Worm (Caenorhabditis elegans) whole organism, L4 larva: Measurements from ENCODE around the gene F41E6.17.
A peak's percentile ranks its signal among the peaks of the same experiment; 100 is the strongest.

Experiments
- F49E8.2 ChIP-seq: sonication (generic microtip); optimal IDR thresholded peaks from 2 replicates; lab custom pipeline; 2016; ENCODE audit warnings: missing compliant biosample characterization, mild to moderate bottlenecking, missing genetic modification characterization, borderline replicate concordance
- Y105C5A.15 ChIP-seq: fragments of 200-800 bp; sonication (Bioruptor generic); IDR thresholded peaks from 2 replicates; pipeline ENCODE4 v1.3.6; 2022; ENCODE audit warnings: missing genetic modification characterization, missing compliant biosample characterization
- Y75B8A.6 ChIP-seq: fragments of 200-800 bp; sonication (Bioruptor generic); IDR thresholded peaks from 2 replicates; pipeline ENCODE4 v1.3.6; 2022; ENCODE audit warnings: missing genetic modification reagents, missing genetic modification characterization, missing compliant biosample characterization
- ZK337.2 ChIP-seq: fragments of 200-800 bp; sonication (Bioruptor generic); IDR thresholded peaks from 2 replicates; pipeline ENCODE4 v1.3.6; 2022; ENCODE audit warnings: missing genetic modification reagents, missing genetic modification characterization, missing compliant biosample characterization
- ZK546.5 ChIP-seq, 2 experiments: sonication (generic microtip); optimal IDR thresholded peaks; 2 replicates each; lab custom pipeline; 2017; ENCODE audit warnings: missing biosample characterization in 2 of 2, missing genetic modification characterization in 2 of 2
- aha-1 ChIP-seq: fragments of 150-350 bp; peaks from one replicate; lab custom pipeline; 2014; ENCODE audit warnings: missing biosample characterization, missing genetic modification characterization
- attf-4 ChIP-seq: sonication (generic microtip); optimal IDR thresholded peaks from 3 replicates; lab custom pipeline; 2017; ENCODE audit warnings: missing biosample characterization, missing genetic modification characterization
- ceh-20 ChIP-seq: fragments of 200-800 bp; sonication (Bioruptor generic); IDR thresholded peaks from 2 replicates; pipeline ENCODE4 v1.3.6; 2022; ENCODE audit warnings: missing genetic modification reagents, missing genetic modification characterization, missing compliant biosample characterization
- ceh-44 ChIP-seq: fragments of 200-800 bp; sonication (Bioruptor generic); IDR thresholded peaks from 2 replicates; pipeline ENCODE4 v1.3.6; 2022; ENCODE audit warnings: missing genetic modification reagents, missing genetic modification characterization, missing compliant biosample characterization
- ceh-82 ChIP-seq: sonication (generic microtip); optimal IDR thresholded peaks from 2 replicates; lab custom pipeline; 2017; ENCODE audit warnings: missing biosample characterization, missing genetic modification characterization
- daf-12 ChIP-seq: fragments of 150-350 bp; optimal IDR thresholded peaks from 2 replicates; lab custom pipeline; 2014; ENCODE audit warnings: missing biosample characterization, missing genetic modification reagents, missing genetic modification characterization
- daf-16 ChIP-seq, 3 experiments: sonication (generic microtip); optimal IDR thresholded peaks; 2 replicates each; lab custom pipeline; 2016 to 2017; ENCODE audit warnings: missing genetic modification characterization in 3 of 3, missing genetic modification reagents in 3 of 3, mild to moderate bottlenecking in 2 of 3, missing compliant biosample characterization in 2 of 3, missing biosample characterization in 1 of 3, moderate library complexity in 1 of 3
- daf-19 ChIP-seq: fragments of 200-800 bp; sonication (Bioruptor generic); conservative IDR thresholded peaks from 2 replicates; pipeline ENCODE4 v1.3.6; 2022; ENCODE audit warnings: missing genetic modification characterization, missing compliant biosample characterization
- dmd-6 ChIP-seq: fragments of 200-800 bp; sonication (Bioruptor generic); IDR thresholded peaks from 2 replicates; pipeline ENCODE4 v1.3.6; 2022; ENCODE audit warnings: missing genetic modification reagents, missing genetic modification characterization, missing compliant biosample characterization
- dpl-1 ChIP-seq: fragments of 150-350 bp; optimal IDR thresholded peaks from 2 replicates; lab custom pipeline; 2014; ENCODE audit warnings: missing biosample characterization, missing genetic modification reagents, missing genetic modification characterization
- dve-1 ChIP-seq: sonication (generic microtip); optimal IDR thresholded peaks from 2 replicates; lab custom pipeline; 2017; ENCODE audit warnings: antibody characterized with exemption, mild to moderate bottlenecking, missing genetic modification characterization, missing compliant biosample characterization; ENCODE audit not compliant: insufficient read depth
- egl-43 ChIP-seq: fragments of 200-800 bp; sonication (Bioruptor generic); IDR thresholded peaks from 2 replicates; pipeline ENCODE4 v1.3.6; 2022; ENCODE audit warnings: missing genetic modification reagents, missing genetic modification characterization, missing compliant biosample characterization
- gei-8 ChIP-seq: fragments of 200-800 bp; sonication (Bioruptor generic); optimal IDR thresholded peaks from 2 replicates; lab custom pipeline; 2018; ENCODE audit warnings: mild to moderate bottlenecking, missing genetic modification characterization, missing compliant biosample characterization
- hlh-11 ChIP-seq: fragments of 200-800 bp; sonication (Bioruptor generic); optimal IDR thresholded peaks from 2 replicates; lab custom pipeline; 2018; ENCODE audit warnings: mild to moderate bottlenecking, missing genetic modification characterization, missing compliant biosample characterization
- hlh-30 ChIP-seq: sonication (generic microtip); optimal IDR thresholded peaks from 2 replicates; lab custom pipeline; 2017; ENCODE audit warnings: antibody characterized with exemption, mild to moderate bottlenecking, missing genetic modification characterization, missing compliant biosample characterization; ENCODE audit not compliant: insufficient read depth
- hmg-1.1 ChIP-seq: fragments of 200-800 bp; sonication (Bioruptor generic); IDR thresholded peaks from 2 replicates; pipeline ENCODE4 v1.3.6; 2022; ENCODE audit warnings: missing genetic modification reagents, missing genetic modification characterization, missing compliant biosample characterization
- jun-1 ChIP-seq: fragments of 150-350 bp; optimal IDR thresholded peaks from 2 replicates; lab custom pipeline; 2014; ENCODE audit warnings: missing biosample characterization, missing genetic modification reagents, missing genetic modification characterization
- lin-15B ChIP-seq: fragments of 150-350 bp; sonication (generic microtip); optimal IDR thresholded peaks from 3 replicates; lab custom pipeline; 2014; ENCODE audit warnings: missing biosample characterization, missing genetic modification characterization
- lin-39 ChIP-seq: fragments of 150-350 bp; optimal IDR thresholded peaks from 2 replicates; lab custom pipeline; 2014; ENCODE audit warnings: missing biosample characterization, missing genetic modification reagents, missing genetic modification characterization
- lsy-2 ChIP-seq, 2 experiments: fragments of 150-350 bp in 1 of 2; sonication (generic microtip) in 1 of 2; optimal IDR thresholded peaks; 2 replicates each; lab custom pipeline; 2014 to 2017; ENCODE audit warnings: missing biosample characterization in 2 of 2, missing genetic modification characterization in 2 of 2
- madf-9 ChIP-seq: fragments of 200-800 bp; sonication (Bioruptor generic); conservative IDR thresholded peaks from 2 replicates; pipeline ENCODE4 v1.3.6; 2022; ENCODE audit warnings: missing genetic modification reagents, missing genetic modification characterization, missing compliant biosample characterization
- mdl-1 ChIP-seq, 2 experiments: fragments of 150-350 bp in 1 of 2; sonication (generic microtip) in 1 of 2; optimal IDR thresholded peaks; 2 replicates each; lab custom pipeline; 2014 to 2017; ENCODE audit warnings: missing biosample characterization in 2 of 2, missing genetic modification characterization in 2 of 2
- mdt-29 ChIP-seq: fragments of 200-800 bp; sonication (Bioruptor generic); IDR thresholded peaks from 2 replicates; pipeline ENCODE4 v1.3.6; 2022; ENCODE audit warnings: missing genetic modification reagents, missing genetic modification characterization, missing compliant biosample characterization
- mep-1 ChIP-seq: fragments of 150-350 bp; sonication (generic microtip); optimal IDR thresholded peaks from 3 replicates; lab custom pipeline; 2014; ENCODE audit warnings: missing biosample characterization, missing genetic modification characterization
- mes-2 ChIP-seq: sonication (generic microtip); optimal IDR thresholded peaks from 2 replicates; lab custom pipeline; 2016; ENCODE audit warnings: missing genotype, mild to moderate bottlenecking, missing genetic modification characterization, missing compliant biosample characterization; ENCODE audit not compliant: poor library complexity, severe bottlenecking
- mxl-2 ChIP-seq: fragments of 200-800 bp; sonication (Bioruptor generic); conservative IDR thresholded peaks from 2 replicates; pipeline ENCODE4 v1.3.6; 2022; ENCODE audit warnings: missing genetic modification reagents, missing genetic modification characterization, missing compliant biosample characterization
- nhr-11 ChIP-seq: fragments of 150-350 bp; optimal IDR thresholded peaks from 2 replicates; lab custom pipeline; 2014; ENCODE audit warnings: missing biosample characterization, missing genetic modification characterization
- nhr-25 ChIP-seq: sonication (generic microtip); optimal IDR thresholded peaks from 2 replicates; lab custom pipeline; 2017; ENCODE audit warnings: missing genetic modification characterization, mild to moderate bottlenecking, missing compliant biosample characterization, antibody characterized with exemption, moderate library complexity, borderline replicate concordance; ENCODE audit not compliant: insufficient read depth
- nhr-28 ChIP-seq: fragments of 150-350 bp; optimal IDR thresholded peaks from 2 replicates; lab custom pipeline; 2014; ENCODE audit warnings: missing biosample characterization, missing genetic modification characterization
- nhr-41 ChIP-seq: fragments of 200-800 bp; sonication (Bioruptor generic); IDR thresholded peaks from 2 replicates; pipeline ENCODE4 v1.3.6; 2022; ENCODE audit warnings: missing genetic modification reagents, missing genetic modification characterization, missing compliant biosample characterization
- saeg-2 ChIP-seq: fragments of 200-800 bp; sonication (Bioruptor generic); IDR thresholded peaks from 2 replicates; pipeline ENCODE4 v1.3.6; 2022; ENCODE audit warnings: missing genetic modification reagents, missing genetic modification characterization, missing compliant biosample characterization
- snpc-1.2 ChIP-seq: fragments of 200-800 bp; sonication (Bioruptor generic); IDR thresholded peaks from 2 replicates; pipeline ENCODE4 v1.3.6; 2022; ENCODE audit warnings: missing genetic modification reagents, missing genetic modification characterization, missing compliant biosample characterization
- unc-62 ChIP-seq, 3 experiments: fragments of 150-350 bp in 1 of 3; sonication (generic microtip); optimal IDR thresholded peaks in 2 of 3; peaks in 1 of 3; 1 replicate in 1 of 3; 2 replicates in 2 of 3; lab custom pipeline; 2014 to 2017; ENCODE audit warnings: missing biosample characterization in 3 of 3, missing genetic modification characterization in 3 of 3, missing genetic modification reagents in 3 of 3, missing genotype in 1 of 3

F41E6.17 gene

DNA sequence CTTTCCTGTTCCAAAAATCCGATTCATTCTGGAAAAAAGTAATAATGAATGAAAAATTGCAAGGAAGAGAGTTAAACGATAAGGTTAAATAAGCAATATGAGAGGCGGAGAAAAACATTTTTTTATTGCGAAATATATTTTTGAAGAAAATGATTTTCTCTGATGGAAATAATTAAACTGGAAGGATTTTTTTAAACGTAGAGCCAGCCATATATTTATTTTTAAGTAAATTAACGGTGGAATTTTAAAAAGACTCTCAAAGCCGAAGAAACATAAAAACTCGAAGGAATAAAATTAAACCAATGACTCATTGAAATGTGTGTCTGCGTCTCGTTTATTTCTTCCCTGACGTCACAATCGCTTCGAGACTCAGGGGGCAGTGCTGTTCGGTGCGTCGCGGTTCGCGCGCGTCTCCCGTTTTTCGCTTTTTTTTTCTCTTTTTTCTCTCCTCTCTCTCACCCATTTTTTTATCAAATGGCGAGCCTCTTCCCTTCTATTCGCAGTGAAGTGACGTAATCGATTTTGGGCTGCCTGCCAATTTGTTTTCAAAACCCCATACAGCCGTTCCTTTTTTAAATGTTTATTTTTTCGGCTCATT, 17.7 kb upstream of the F41E6.17 start, which contains the start of gene vps-60 (continued):
- TF ChIP-seq saeg-2: 0 out of 2 replicates have a peak, but pooled peaks have one; percentile 42
- no peak for TF ChIP-seq lin-15B
- TF ChIP-seq Y105C5A.15: no peak
- no peak for TF ChIP-seq gei-8 (GFP tag; lab: Kevin White, UChicago)
- no peak for TF ChIP-seq ceh-82 (tag; lab: Kevin White, UChicago)
- TF ChIP-seq mdt-29 (GFP tag; lab: Robert Waterston, UW): no peak

DNA sequence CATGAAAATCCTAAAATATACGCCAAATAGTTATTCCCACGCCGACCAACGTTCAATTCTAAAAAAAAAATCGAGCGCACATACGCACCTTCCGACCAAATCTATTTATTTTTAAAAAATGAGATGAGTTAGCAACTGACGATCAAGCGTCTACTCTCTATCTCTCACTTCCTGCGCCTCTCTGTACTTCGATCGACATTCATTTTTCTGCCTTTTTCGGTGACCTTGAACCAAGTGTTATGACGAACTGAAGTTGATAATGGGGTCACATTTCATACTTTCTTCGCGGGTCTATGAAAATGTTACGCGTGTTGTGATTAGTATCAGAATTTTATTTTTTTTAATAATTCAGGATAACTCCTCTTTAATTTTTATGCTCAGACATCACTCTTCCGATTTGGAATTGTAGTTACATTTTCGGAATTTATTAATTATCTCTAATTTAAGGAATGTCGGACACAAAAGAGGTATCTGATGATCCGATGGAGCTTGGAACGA, 16.5 kb upstream of the F41E6.17 start, which contains the start of gene smk-1:
smk-1 (plus strand) TSS at position 448 of the 498 bp plus-strand sequence.
- no peak for TF ChIP-seq egl-43 (GFP tag; lab: Robert Waterston, UW)
- TF ChIP-seq mdl-1 (tag; optimal IDR thresholded peaks at IDR 0.05; lab: Kevin White, UChicago): peak in 1 of 2 experiments; percentile 54
- TF ChIP-seq ceh-44: no peak
- TF ChIP-seq mes-2 (tag; lab: Kevin White, UChicago): peak; percentile 10
- no peak for TF ChIP-seq madf-9 (GFP tag; lab: Robert Waterston, UW)
- TF ChIP-seq hlh-30 (tag; lab: Kevin White, UChicago): peak; percentile 63
- TF ChIP-seq ZK337.2: no peak
- no peak for TF ChIP-seq hmg-1.1
- no peak for TF ChIP-seq Y75B8A.6 (GFP tag; lab: Robert Waterston, UW)
- peak; percentile 89 for TF ChIP-seq nhr-25 (tag; lab: Kevin White, UChicago)
- no peak for TF ChIP-seq attf-4 (tag; lab: Kevin White, UChicago)
- no peak for TF ChIP-seq mxl-2 (GFP tag; lab: Robert Waterston, UW)
- peak; percentile 28 for TF ChIP-seq mep-1 (tag; lab: Kevin White, UChicago)
- TF ChIP-seq saeg-2: no peak
- TF ChIP-seq nhr-28: peak; percentile 59
- peak in 1 of 2 experiments; percentile 50 for TF ChIP-seq lsy-2 (tag; optimal IDR thresholded peaks at IDR 0.05; lab: Kevin White, UChicago)
- peak; percentile 18 for TF ChIP-seq dve-1
- TF ChIP-seq daf-16 (GFP tag; optimal IDR thresholded peaks at IDR 0.05; lab: Kevin White, UChicago): no peak
- peak; percentile 9 for TF ChIP-seq daf-16 (tag; optimal IDR thresholded peaks at IDR 0.05; lab: Kevin White, UChicago)
- peak in 1 of 2 experiments; percentile 61 for TF ChIP-seq unc-62 (GFP tag; optimal IDR thresholded peaks at IDR 0.05 in 1 of 2; lab: Kevin White, UChicago)
- no peak for TF ChIP-seq unc-62 (tag; optimal IDR thresholded peaks at IDR 0.05; lab: Kevin White, UChicago)
- TF ChIP-seq ceh-20 (GFP tag; lab: Robert Waterston, UW): peak; percentile 36; the same call in 1 of the 2 replicates
- TF ChIP-seq ZK546.5 (tag; optimal IDR thresholded peaks at IDR 0.05; lab: Kevin White, UChicago): no peak
- TF ChIP-seq nhr-11 (tag; lab: Kevin White, UChicago): no peak
- TF ChIP-seq hlh-11 (tag; lab: Kevin White, UChicago): peak; percentile 49
- TF ChIP-seq dpl-1 (GFP tag; lab: Kevin White, UChicago): no peak
- TF ChIP-seq lin-39 (tag; lab: Kevin White, UChicago): no peak
- peak; percentile 37; the same call in 1 of the 2 replicates for TF ChIP-seq dmd-6 (GFP tag; lab: Robert Waterston, UW)
- no peak for TF ChIP-seq daf-19 (GFP tag; lab: Robert Waterston, UW)
- TF ChIP-seq snpc-1.2 (GFP tag; lab: Robert Waterston, UW): 0 out of 2 replicates have a peak, but pooled peaks have one; percentile 9
- TF ChIP-seq jun-1 (tag; lab: Kevin White, UChicago): no peak

DNA sequence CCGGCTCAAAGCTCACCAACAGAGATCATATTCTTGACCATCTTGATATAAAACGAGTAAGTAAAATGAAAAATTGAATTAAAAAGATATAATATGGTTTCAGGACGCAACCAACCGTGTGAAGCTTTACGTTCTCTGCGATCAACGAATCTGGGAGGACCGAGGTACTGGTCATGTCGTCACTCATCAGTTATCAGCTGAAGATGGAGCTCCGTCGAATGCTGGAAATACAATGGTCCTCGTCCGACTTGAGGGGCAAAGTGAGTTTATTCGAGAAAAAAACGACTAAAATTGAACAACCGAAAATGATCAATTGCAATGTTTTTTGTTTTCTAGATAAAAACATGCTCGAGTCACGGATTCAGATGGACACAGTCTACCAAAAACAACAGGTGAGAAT, 15.4 kb upstream of the F41E6.17 start:
- TF ChIP-seq aha-1 (peak; percentile 72), daf-12 (tag; lab: Kevin White, UChicago) (no peak), nhr-41 (GFP tag; lab: Robert Waterston, UW) (no peak), F49E8.2 (no peak)
